Fruit fly (Drosophila melanogaster) whole organism, adult: ENCODE measurements around the gene Galphaf.

Source experiments
- Clk ChIP-seq: fragments of 200-800 bp; sonication (Bioruptor generic); optimal IDR thresholded peaks from 2 replicates; lab custom pipeline; 2017; ENCODE audit warnings: missing biosample characterization, missing genetic modification characterization
- pad ChIP-seq: fragments of 200-800 bp; sonication (Bioruptor generic); optimal IDR thresholded peaks from 3 replicates; lab custom pipeline; 2017; ENCODE audit warnings: missing biosample characterization, missing genetic modification characterization, mild to moderate bottlenecking, moderate library complexity, missing genetic modification reagents

DNA sequence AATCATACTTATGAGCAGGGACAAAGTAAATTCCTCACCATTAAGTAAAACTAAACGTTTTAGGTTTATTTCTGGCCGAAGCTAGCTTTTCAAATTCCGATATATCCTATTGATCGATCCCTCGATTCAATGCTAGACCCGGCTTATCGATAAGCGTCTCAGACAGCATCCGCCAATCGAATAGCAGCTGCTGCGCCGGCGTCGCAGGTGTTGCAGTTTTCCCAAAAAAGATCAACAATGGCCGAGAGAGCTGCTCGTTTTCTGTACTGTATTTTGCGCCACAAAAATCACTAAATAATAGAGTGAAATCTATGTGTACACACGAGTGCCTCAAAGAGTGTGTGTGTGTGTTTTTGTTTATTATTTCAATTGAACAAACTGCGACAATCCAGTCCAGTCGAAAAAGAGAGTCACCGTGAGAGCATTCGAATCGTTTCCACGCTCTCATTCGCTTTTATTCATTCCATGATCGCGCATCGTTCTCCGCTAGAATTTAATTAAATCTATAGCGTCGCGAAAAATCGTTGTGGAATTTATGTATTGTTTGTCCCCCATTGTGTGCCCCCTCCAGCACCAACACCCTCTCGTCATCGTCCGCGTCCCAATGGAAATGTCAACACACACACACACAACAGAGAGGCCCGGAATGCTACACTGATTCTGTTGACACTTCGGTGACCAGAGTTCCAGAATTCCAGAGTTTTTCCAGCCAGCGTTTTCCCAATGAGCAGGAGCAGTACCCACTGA, 45.9 kb upstream of the Galphaf start:
- peak; percentile 23 for TF ChIP-seq pad (GFP tag; lab: Kevin White, UChicago)
- no peak for TF ChIP-seq Clk (GFP tag; lab: Kevin White, UChicago)
